Fruit fly (Drosophila melanogaster) whole organism, embryonic: Measurements from ENCODE around the gene CG6961.
A peak's percentile ranks its signal among the peaks of the same experiment; 100 is the strongest.

Experiments used
- Abd-B ChIP-seq: fragments of 200-800 bp; sonication (Bioruptor generic); optimal IDR thresholded peaks from 2 replicates; lab custom pipeline; 2018; ENCODE audit warnings: missing biosample characterization, mild to moderate bottlenecking, missing genetic modification characterization, moderate library complexity
- Atf6 ChIP-seq: fragments of 200-800 bp; sonication (Bioruptor generic); IDR thresholded peaks from 2 replicates; pipeline ENCODE4 v1.3.6; 2022; ENCODE audit warnings: missing biosample characterization, missing genetic modification characterization
- CG10147 ChIP-seq: fragments of 200-800 bp; sonication (Bioruptor generic); optimal IDR thresholded peaks from 2 replicates; lab custom pipeline; 2019; ENCODE audit warnings: missing biosample characterization, mild to moderate bottlenecking, missing genetic modification characterization, moderate library complexity
- CG10543 ChIP-seq: fragments of 200-800 bp; sonication (Bioruptor generic); optimal IDR thresholded peaks from 3 replicates; lab custom pipeline; 2017; ENCODE audit warnings: missing biosample characterization, mild to moderate bottlenecking, missing genetic modification characterization, moderate library complexity
- CG13424 ChIP-seq: fragments of 200-800 bp; sonication (Bioruptor generic); optimal IDR thresholded peaks from 2 replicates; lab custom pipeline; 2019; ENCODE audit warnings: missing biosample characterization, mild to moderate bottlenecking, missing genetic modification characterization, moderate library complexity
- CG14710 ChIP-seq: fragments of 200-800 bp; sonication (Bioruptor generic); optimal IDR thresholded peaks from 3 replicates; lab custom pipeline; 2019; ENCODE audit warnings: missing biosample characterization, mild to moderate bottlenecking, missing genetic modification characterization, moderate library complexity
- CG1529 ChIP-seq: fragments of 200-800 bp; sonication (Bioruptor generic); optimal IDR thresholded peaks from 3 replicates; lab custom pipeline; 2018; ENCODE audit warnings: missing biosample characterization, missing genetic modification characterization
- CG16779 ChIP-seq: fragments of 200-800 bp; sonication (Bioruptor generic); IDR thresholded peaks from 2 replicates; pipeline ENCODE4 v1.3.6; 2022; ENCODE audit warnings: missing biosample characterization, missing genetic modification characterization
- CG17359 ChIP-seq: fragments of 200-800 bp; sonication (Bioruptor generic); optimal IDR thresholded peaks from 3 replicates; lab custom pipeline; 2018; ENCODE audit warnings: missing biosample characterization, mild to moderate bottlenecking, missing genetic modification characterization, moderate library complexity
- CG17912 ChIP-seq: fragments of 200-800 bp; sonication (Bioruptor generic); optimal IDR thresholded peaks from 2 replicates; lab custom pipeline; 2018; ENCODE audit warnings: missing biosample characterization, mild to moderate bottlenecking, missing genetic modification characterization
- CG18262 ChIP-seq: fragments of 200-800 bp; optimal IDR thresholded peaks from 3 replicates; lab custom pipeline; 2019; ENCODE audit warnings: missing biosample characterization, mild to moderate bottlenecking, missing genetic modification characterization, moderate library complexity
- CG2120 ChIP-seq: fragments of 200-800 bp; sonication (Bioruptor generic); optimal IDR thresholded peaks from 3 replicates; lab custom pipeline; 2016; ENCODE audit warnings: missing biosample characterization, missing genetic modification characterization
- CG2875 ChIP-seq: fragments of 200-800 bp; sonication (Bioruptor generic); optimal IDR thresholded peaks from 2 replicates; lab custom pipeline; 2017; ENCODE audit warnings: missing biosample characterization, mild to moderate bottlenecking, missing genetic modification characterization, missing genetic modification reagents
- CG3407 ChIP-seq: fragments of 200-800 bp; sonication (Bioruptor generic); optimal IDR thresholded peaks from 2 replicates; lab custom pipeline; 2018; ENCODE audit warnings: missing biosample characterization, mild to moderate bottlenecking, missing genetic modification characterization
- CG3838 ChIP-seq: fragments of 200-800 bp; sonication (Bioruptor generic); optimal IDR thresholded peaks from 3 replicates; lab custom pipeline; 2016; ENCODE audit warnings: missing biosample characterization, missing genetic modification characterization
- CG4360 ChIP-seq: fragments of 200-800 bp; sonication (Bioruptor generic); IDR thresholded peaks from 2 replicates; pipeline ENCODE4 v1.3.6; 2022; ENCODE audit warnings: missing biosample characterization, missing genetic modification characterization
- CG4404 ChIP-seq: fragments of 200-800 bp; sonication (Bioruptor generic); IDR thresholded peaks from 2 replicates; pipeline ENCODE4 v1.3.6; 2022; ENCODE audit warnings: missing biosample characterization, missing genetic modification characterization
- CG5180 ChIP-seq: fragments of 200-800 bp; sonication (Bioruptor generic); optimal IDR thresholded peaks from 3 replicates; lab custom pipeline; 2017; ENCODE audit warnings: missing biosample characterization, missing genetic modification characterization, mild to moderate bottlenecking, moderate library complexity, missing genetic modification reagents
- CG9215 ChIP-seq: fragments of 200-800 bp; sonication (Bioruptor generic); IDR thresholded peaks from 2 replicates; pipeline ENCODE4 v1.3.6; 2022; ENCODE audit warnings: missing biosample characterization, missing genetic modification characterization
- CG9727 ChIP-seq: fragments of 200-800 bp; sonication (Bioruptor generic); optimal IDR thresholded peaks from 3 replicates; lab custom pipeline; 2017; ENCODE audit warnings: missing biosample characterization, mild to moderate bottlenecking, missing genetic modification characterization
- CG9817 ChIP-seq: fragments of 200-800 bp; sonication (Bioruptor generic); optimal IDR thresholded peaks from 2 replicates; lab custom pipeline; 2018; ENCODE audit warnings: missing biosample characterization, mild to moderate bottlenecking, missing genetic modification characterization, moderate library complexity
- CoRest ChIP-seq: fragments of 200-800 bp; sonication (Bioruptor generic); optimal IDR thresholded peaks from 3 replicates; lab custom pipeline; 2018; ENCODE audit warnings: missing biosample characterization, mild to moderate bottlenecking, missing genetic modification characterization, moderate library complexity
- Elba2 ChIP-seq: fragments of 200-800 bp; sonication (Bioruptor generic); optimal IDR thresholded peaks from 3 replicates; lab custom pipeline; 2016; ENCODE audit warnings: missing biosample characterization, missing genetic modification characterization
- Fer1 ChIP-seq: fragments of 200-800 bp; sonication (Bioruptor generic); optimal IDR thresholded peaks from 2 replicates; lab custom pipeline; 2017; ENCODE audit warnings: missing biosample characterization, mild to moderate bottlenecking, missing genetic modification characterization
- HLHmδ ChIP-seq: fragments of 200-800 bp; sonication (Bioruptor generic); optimal IDR thresholded peaks from 2 replicates; lab custom pipeline; 2018; ENCODE audit warnings: missing biosample characterization, mild to moderate bottlenecking, missing genetic modification characterization, moderate library complexity
- Hsf ChIP-seq: fragments of 200-800 bp; sonication (Bioruptor generic); optimal IDR thresholded peaks from 3 replicates; lab custom pipeline; 2016; ENCODE audit warnings: missing biosample characterization, missing genetic modification characterization
- Jarid2 ChIP-seq: fragments of 200-800 bp; sonication (Bioruptor generic); optimal IDR thresholded peaks from 3 replicates; lab custom pipeline; 2017; ENCODE audit warnings: mild to moderate bottlenecking, missing biosample characterization, missing genetic modification reagents, missing genetic modification characterization
- Mes4 ChIP-seq: fragments of 200-800 bp; sonication (Bioruptor generic); optimal IDR thresholded peaks from 2 replicates; lab custom pipeline; 2016; ENCODE audit warnings: missing biosample characterization, missing genetic modification characterization
- NC2α ChIP-seq: fragments of 200-800 bp; sonication (Bioruptor generic); optimal IDR thresholded peaks from 2 replicates; lab custom pipeline; 2016; ENCODE audit warnings: missing biosample characterization, missing genetic modification characterization
- Nf-YA ChIP-seq: fragments of 200-800 bp; sonication (Bioruptor generic); IDR thresholded peaks from 2 replicates; pipeline ENCODE4 v1.3.6; 2022; ENCODE audit warnings: missing biosample characterization, missing genetic modification characterization
- Opbp ChIP-seq: fragments of 200-800 bp; sonication (Bioruptor generic); IDR thresholded peaks from 3 replicates; pipeline ENCODE4 v1.3.6; 2022; ENCODE audit warnings: missing biosample characterization, missing genetic modification characterization; ENCODE audit not compliant: partially characterized antibody
- Optix ChIP-seq: fragments of 200-800 bp; sonication (Bioruptor generic); IDR thresholded peaks from 3 replicates; pipeline ENCODE4 v1.3.6; 2022; ENCODE audit warnings: missing biosample characterization, missing genetic modification characterization
- Sin3A ChIP-seq: fragments of >200 bp; optimal IDR thresholded peaks from 2 replicates; lab custom pipeline; 2018
- Sox102F ChIP-seq: fragments of 200-800 bp; sonication (Bioruptor generic); optimal IDR thresholded peaks from 2 replicates; lab custom pipeline; 2018; ENCODE audit warnings: missing biosample characterization, mild to moderate bottlenecking, missing genetic modification characterization, moderate library complexity
- ara ChIP-seq: fragments of 200-800 bp; sonication (Bioruptor generic); IDR thresholded peaks from 2 replicates; pipeline ENCODE4 v1.3.6; 2022; ENCODE audit warnings: missing biosample characterization, missing genetic modification characterization
- ato ChIP-seq: fragments of 200-800 bp; sonication (Bioruptor generic); IDR thresholded peaks from 2 replicates; pipeline ENCODE4 v1.3.6; 2022; ENCODE audit warnings: missing biosample characterization, missing genetic modification characterization; ENCODE audit not compliant: partially characterized antibody
- dmrt11E ChIP-seq: fragments of 200-800 bp; sonication (Bioruptor generic); optimal IDR thresholded peaks from 3 replicates; lab custom pipeline; 2018; ENCODE audit warnings: missing biosample characterization, mild to moderate bottlenecking, missing genetic modification characterization, moderate library complexity
- dmrt99B ChIP-seq: fragments of 200-800 bp; sonication (Bioruptor generic); optimal IDR thresholded peaks from 2 replicates; lab custom pipeline; 2018; ENCODE audit warnings: missing biosample characterization, mild to moderate bottlenecking, missing genetic modification characterization, moderate library complexity
- grn ChIP-seq: fragments of 200-800 bp; sonication (Bioruptor generic); optimal IDR thresholded peaks from 3 replicates; lab custom pipeline; 2017; ENCODE audit warnings: missing biosample characterization, missing genetic modification characterization
- hb ChIP-seq: fragments of 200-800 bp; sonication (Bioruptor generic); IDR thresholded peaks from 3 replicates; pipeline ENCODE4 v1.3.6; 2022; ENCODE audit warnings: missing biosample characterization, missing genetic modification characterization; ENCODE audit not compliant: partially characterized antibody
- ken ChIP-seq: fragments of 200-800 bp; sonication (Bioruptor generic); IDR thresholded peaks from 3 replicates; pipeline ENCODE4 v1.3.6; 2022; ENCODE audit warnings: missing biosample characterization, missing genetic modification characterization
- nom ChIP-seq: fragments of 200-800 bp; sonication (Bioruptor generic); optimal IDR thresholded peaks from 2 replicates; lab custom pipeline; 2017; ENCODE audit warnings: missing biosample characterization, missing genetic modification characterization, mild to moderate bottlenecking, moderate library complexity, missing genetic modification reagents
- oc ChIP-seq: fragments of 200-800 bp; sonication (Bioruptor generic); optimal IDR thresholded peaks from 2 replicates; lab custom pipeline; 2018; ENCODE audit warnings: missing biosample characterization, mild to moderate bottlenecking, missing genetic modification characterization, moderate library complexity
- phol ChIP-seq: fragments of 200-800 bp; sonication (Bioruptor generic); optimal IDR thresholded peaks from 3 replicates; lab custom pipeline; 2018; ENCODE audit warnings: missing biosample characterization, mild to moderate bottlenecking, missing genetic modification characterization, moderate library complexity
- rib ChIP-seq: fragments of 200-800 bp; sonication (Bioruptor generic); IDR thresholded peaks from 2 replicates; pipeline ENCODE4 v1.3.6; 2022; ENCODE audit warnings: missing biosample characterization, missing genetic modification characterization
- scrt ChIP-seq: fragments of 200-800 bp; sonication (Bioruptor generic); optimal IDR thresholded peaks from 2 replicates; lab custom pipeline; 2018; ENCODE audit warnings: missing biosample characterization, mild to moderate bottlenecking, missing genetic modification characterization, moderate library complexity
- stc ChIP-seq: fragments of 200-800 bp; sonication (Bioruptor generic); IDR thresholded peaks from 2 replicates; pipeline ENCODE4 v1.3.6; 2022; ENCODE audit warnings: missing biosample characterization, missing genetic modification characterization
- tin ChIP-seq: fragments of 200-800 bp; sonication (Bioruptor generic); optimal IDR thresholded peaks from 3 replicates; lab custom pipeline; 2016; ENCODE audit warnings: missing biosample characterization, missing genetic modification characterization
- zen2 ChIP-seq: fragments of 200-800 bp; sonication (Bioruptor generic); IDR thresholded peaks from 3 replicates; pipeline ENCODE4 v1.3.6; 2022; ENCODE audit warnings: missing biosample characterization, missing genetic modification characterization; ENCODE audit not compliant: partially characterized antibody

CG6961 gene

dm6 chrX:18774818-18775343 is 13.1 kb downstream of the CG6961 start, which contains the start of gene CG6891 (continued):
- TF ChIP-seq CG17912 (peak; percentile 13), oc (tag; lab: Kevin White, UChicago) (no peak), stc (GFP tag; lab: Robert Waterston, UW) (0 out of 2 replicates have a peak, but pooled peaks have one; percentile 10), Sin3A (lab: Kevin White, UChicago) (no peak), Optix (GFP tag; lab: Robert Waterston, UW) (peak; percentile 48; the same call in 1 of the 3 replicates), CG17359 (tag; lab: Kevin White, UChicago) (peak; percentile 14), CG4360 (GFP tag; lab: Robert Waterston, UW) (0 out of 2 replicates have a peak, but pooled peaks have one; percentile 22), ato (GFP tag; lab: Robert Waterston, UW) (peak; percentile 26; the same call in 1 of the 2 replicates), Abd-B (GFP tag; lab: Kevin White, UChicago) (peak; percentile 37), CoRest (tag; lab: Kevin White, UChicago) (peak; percentile 16), CG18262 (tag; lab: Kevin White, UChicago) (peak; percentile 33), CG1529 (peak; percentile 36), Elba2 (GFP tag; lab: Kevin White, UChicago) (no peak), Sox102F (GFP tag; lab: Kevin White, UChicago) (peak; percentile 30), CG4404 (GFP tag; lab: Robert Waterston, UW) (no peak), CG9215 (GFP tag; lab: Robert Waterston, UW) (no peak), CG9817 (tag; lab: Kevin White, UChicago) (peak; percentile 19), dmrt11E (tag; lab: Kevin White, UChicago) (peak; percentile 46), CG9727 (GFP tag; lab: Kevin White, UChicago) (peak; percentile 46), zen2 (GFP tag; lab: Robert Waterston, UW) (0 out of 3 replicates have a peak, but pooled peaks have one; percentile 32), NC2α (peak; percentile 5), Nf-YA (GFP tag; lab: Robert Waterston, UW) (no peak), CG5180 (GFP tag; lab: Kevin White, UChicago) (peak; percentile 49), CG10147 (no peak), dmrt99B (peak; percentile 15), tin (GFP tag; lab: Kevin White, UChicago) (no peak), CG13424 (tag; lab: Kevin White, UChicago) (no peak), CG10543 (GFP tag; lab: Kevin White, UChicago) (peak; percentile 5), Opbp (GFP tag; lab: Robert Waterston, UW) (0 out of 3 replicates have a peak, but pooled peaks have one; percentile 32), hb (GFP tag; lab: Robert Waterston, UW) (no peak), CG3838 (GFP tag; lab: Kevin White, UChicago) (no peak), nom (GFP tag; lab: Kevin White, UChicago) (peak; percentile 54), Jarid2 (GFP tag; lab: Kevin White, UChicago) (peak; percentile 65), ken (GFP tag; lab: Robert Waterston, UW) (peak; percentile 29; the same call in 1 of the 3 replicates), CG2120 (GFP tag; lab: Kevin White, UChicago) (peak; percentile 17), Fer1 (GFP tag; lab: Kevin White, UChicago) (no peak), Atf6 (no peak), rib (no peak), CG16779 (GFP tag; lab: Robert Waterston, UW) (no peak), CG3407 (peak; percentile 54), CG14710 (tag; lab: Kevin White, UChicago) (peak; percentile 6), HLHmδ (GFP tag; lab: Kevin White, UChicago) (peak; percentile 72), phol (tag; lab: Kevin White, UChicago) (peak; percentile 38), CG2875 (GFP tag; lab: Kevin White, UChicago) (peak; percentile 10), Hsf (GFP tag; lab: Kevin White, UChicago) (peak; percentile 10), ara (GFP tag; lab: Robert Waterston, UW) (peak; percentile 57), scrt (GFP tag; lab: Kevin White, UChicago) (no peak), Mes4 (GFP tag; lab: Kevin White, UChicago) (peak; percentile 1), grn (GFP tag; lab: Kevin White, UChicago) (no peak)
